Worm (Caenorhabditis elegans) whole organism, L4/young adult: ENCODE results near the gene ceh-100.

Experiments used
- W03F9.2 ChIP-seq: fragments of 150-350 bp; optimal IDR thresholded peaks from 2 replicates; lab custom pipeline; 2014; ENCODE audit warnings: missing biosample characterization, missing genetic modification characterization
- dao-5 ChIP-seq: sonication (generic microtip); optimal IDR thresholded peaks from 2 replicates; lab custom pipeline; 2016; ENCODE audit warnings: missing genotype, missing genetic modification characterization, moderate library complexity, missing compliant biosample characterization
- him-1 ChIP-seq: sonication (generic microtip); optimal IDR thresholded peaks from 2 replicates; lab custom pipeline; 2016; ENCODE audit warnings: missing genotype, missing genetic modification reagents, missing genetic modification characterization, missing compliant biosample characterization

DNA sequence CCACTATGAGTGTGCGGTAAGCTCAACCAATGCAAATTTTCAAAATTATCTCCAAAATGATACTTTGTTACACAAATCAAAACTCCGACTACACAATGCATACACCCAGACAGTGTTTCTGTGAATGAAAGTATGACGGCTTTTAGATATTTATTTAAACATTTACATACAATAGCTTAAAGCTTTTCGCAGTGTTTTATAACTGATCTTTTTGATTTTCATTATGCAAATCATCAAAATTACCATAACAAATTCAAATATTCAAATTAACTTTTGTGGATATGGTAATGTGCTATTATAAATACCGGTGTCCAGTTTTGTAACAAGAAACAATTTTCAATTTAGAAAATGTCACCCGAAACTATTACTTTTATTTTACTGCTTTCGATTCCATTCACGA, 57.1 kb downstream of the ceh-100 start, which contains the start of the genes F49C5.5 and F49C5.10:
- TF ChIP-seq W03F9.2 (tag; lab: Kevin White, UChicago): no peak
- TF ChIP-seq dao-5 (tag; lab: Kevin White, UChicago): no peak
- no peak for TF ChIP-seq him-1 (tag; lab: Kevin White, UChicago)
